Worm (Caenorhabditis elegans) whole organism, L4 larva: ENCODE results near the gene F55A4.7.

Experiments
- F37D6.2 ChIP-seq: sonication (generic microtip); optimal IDR thresholded peaks from 2 replicates; lab custom pipeline; 2016; ENCODE audit warnings: mild to moderate bottlenecking, missing genetic modification characterization, missing compliant biosample characterization
- Y48G9A.11 ChIP-seq: fragments of 200-800 bp; sonication (Bioruptor generic); IDR thresholded peaks from 2 replicates; pipeline ENCODE4 v1.3.6; 2022; ENCODE audit warnings: missing genetic modification reagents, missing genetic modification characterization, missing compliant biosample characterization
- aha-1 ChIP-seq: fragments of 150-350 bp; peaks from one replicate; lab custom pipeline; 2014; ENCODE audit warnings: missing biosample characterization, missing genetic modification characterization
- ceh-20 ChIP-seq: fragments of 200-800 bp; sonication (Bioruptor generic); IDR thresholded peaks from 2 replicates; pipeline ENCODE4 v1.3.6; 2022; ENCODE audit warnings: missing genetic modification reagents, missing genetic modification characterization, missing compliant biosample characterization
- ces-1 ChIP-seq: fragments of 150-350 bp; sonication (generic microtip); optimal IDR thresholded peaks from 4 replicates; lab custom pipeline; 2014; ENCODE audit warnings: missing biosample characterization, missing genetic modification reagents, missing genetic modification characterization
- daf-8 ChIP-seq: fragments of 200-800 bp; sonication (Bioruptor generic); IDR thresholded peaks from 2 replicates; pipeline ENCODE4 v1.3.6; 2022; ENCODE audit warnings: missing genetic modification characterization, missing compliant biosample characterization
- fkh-10 ChIP-seq: fragments of 150-350 bp; optimal IDR thresholded peaks from 2 replicates; lab custom pipeline; 2014; ENCODE audit warnings: missing biosample characterization, missing genetic modification reagents, missing genetic modification characterization
- fos-1 ChIP-seq: fragments of 150-350 bp; optimal IDR thresholded peaks from 2 replicates; lab custom pipeline; 2014; ENCODE audit warnings: missing biosample characterization, missing genetic modification characterization
- hmg-1.1 ChIP-seq: fragments of 200-800 bp; sonication (Bioruptor generic); IDR thresholded peaks from 2 replicates; pipeline ENCODE4 v1.3.6; 2022; ENCODE audit warnings: missing genetic modification reagents, missing genetic modification characterization, missing compliant biosample characterization
- jun-1 ChIP-seq: fragments of 150-350 bp; optimal IDR thresholded peaks from 2 replicates; lab custom pipeline; 2014; ENCODE audit warnings: missing biosample characterization, missing genetic modification reagents, missing genetic modification characterization
- lim-7 ChIP-seq: fragments of 200-800 bp; sonication (Bioruptor generic); IDR thresholded peaks from 2 replicates; pipeline ENCODE4 v1.3.6; 2022; ENCODE audit warnings: missing genetic modification characterization, missing compliant biosample characterization
- lin-1 ChIP-seq: fragments of 200-800 bp; sonication (Bioruptor generic); IDR thresholded peaks from 2 replicates; pipeline ENCODE4 v1.3.6; 2022; ENCODE audit warnings: missing genetic modification reagents, missing genetic modification characterization, missing compliant biosample characterization
- nhr-237 ChIP-seq: sonication (generic microtip); optimal IDR thresholded peaks from 2 replicates; lab custom pipeline; 2017; ENCODE audit warnings: missing biosample characterization, missing genetic modification characterization
- nhr-48 ChIP-seq: sonication (generic microtip); optimal IDR thresholded peaks from 2 replicates; lab custom pipeline; 2016; ENCODE audit warnings: mild to moderate bottlenecking, missing genetic modification characterization, missing compliant biosample characterization
- php-3 ChIP-seq: fragments of 200-800 bp; sonication (Bioruptor generic); IDR thresholded peaks from 2 replicates; pipeline ENCODE4 v1.3.6; 2022; ENCODE audit warnings: missing genetic modification reagents, missing genetic modification characterization, missing compliant biosample characterization
- rbr-2 ChIP-seq: sonication (generic microtip); optimal IDR thresholded peaks from 2 replicates; lab custom pipeline; 2016; ENCODE audit warnings: missing genotype, missing genetic modification characterization, missing compliant biosample characterization
- skn-1 ChIP-seq: fragments of 150-350 bp; optimal IDR thresholded peaks from 2 replicates; lab custom pipeline; 2014; ENCODE audit warnings: missing biosample characterization, missing genetic modification characterization
- spr-1 ChIP-seq: sonication (generic microtip); optimal IDR thresholded peaks from 2 replicates; lab custom pipeline; 2016; ENCODE audit warnings: mild to moderate bottlenecking, missing genetic modification characterization, missing compliant biosample characterization
- unc-39 ChIP-seq: sonication (generic microtip); optimal IDR thresholded peaks from 2 replicates; lab custom pipeline; 2017; ENCODE audit warnings: missing biosample characterization, missing genetic modification characterization
- zfp-2 ChIP-seq: sonication (generic microtip); optimal IDR thresholded peaks from 2 replicates; lab custom pipeline; 2016; ENCODE audit warnings: mild to moderate bottlenecking, missing genetic modification characterization, missing compliant biosample characterization

F55A4.7 gene

DNA sequence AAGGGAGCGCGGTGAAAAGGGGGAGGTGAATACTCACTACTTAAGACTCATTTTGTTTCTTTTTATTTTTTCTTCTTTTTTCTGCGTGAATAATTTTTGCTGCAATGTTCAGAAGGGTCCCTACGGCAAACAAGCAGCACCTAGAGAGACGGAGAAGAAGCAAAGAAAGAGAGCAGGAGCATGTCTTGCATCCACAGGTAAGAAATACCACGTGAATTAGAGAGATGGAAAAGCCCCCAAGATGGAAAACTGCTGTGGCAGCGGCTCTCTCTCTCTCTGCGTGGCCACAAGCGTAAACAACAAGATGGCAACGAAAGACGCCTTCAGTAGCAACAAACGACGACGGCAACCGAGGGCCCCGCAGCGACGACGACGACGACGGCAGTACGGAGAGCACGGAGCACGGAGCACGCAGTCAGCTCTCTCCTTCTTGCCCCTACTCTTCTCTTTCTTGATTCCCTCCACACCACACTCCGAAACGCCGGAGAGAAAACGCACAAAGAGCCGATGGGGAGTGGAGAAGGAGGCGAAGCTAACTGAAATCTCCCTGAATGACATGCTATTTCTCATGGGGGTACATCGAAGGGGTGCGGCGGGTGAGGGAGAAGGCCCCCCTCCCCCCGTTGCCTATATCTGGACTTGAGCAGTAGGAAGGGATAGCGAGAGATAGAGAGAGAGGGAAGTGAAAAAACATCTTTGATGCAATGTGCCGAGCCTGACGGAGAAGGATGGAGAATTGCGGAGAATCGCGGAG is 45.4 kb downstream of the F55A4.7 start (continued):
- TF ChIP-seq lim-7 (GFP tag; lab: Robert Waterston, UW) (no peak), aha-1 (tag; lab: Kevin White, UChicago) (peak; percentile 83), F37D6.2 (tag; lab: Kevin White, UChicago) (peak; percentile 82), ces-1 (GFP tag; lab: Kevin White, UChicago) (no peak), daf-8 (GFP tag; lab: Robert Waterston, UW) (no peak), fos-1 (tag; lab: Kevin White, UChicago) (no peak), fkh-10 (peak; percentile 49), ceh-20 (GFP tag; lab: Robert Waterston, UW) (peak; percentile 18; the same call in 1 of the 2 replicates), skn-1 (tag; lab: Kevin White, UChicago) (no peak), hmg-1.1 (GFP tag; lab: Robert Waterston, UW) (peak; percentile 85), unc-39 (tag; lab: Kevin White, UChicago) (no peak), nhr-237 (no peak), Y48G9A.11 (GFP tag; lab: Robert Waterston, UW) (no peak), spr-1 (peak; percentile 6), nhr-48 (tag; lab: Kevin White, UChicago) (peak; percentile 37)

DNA sequence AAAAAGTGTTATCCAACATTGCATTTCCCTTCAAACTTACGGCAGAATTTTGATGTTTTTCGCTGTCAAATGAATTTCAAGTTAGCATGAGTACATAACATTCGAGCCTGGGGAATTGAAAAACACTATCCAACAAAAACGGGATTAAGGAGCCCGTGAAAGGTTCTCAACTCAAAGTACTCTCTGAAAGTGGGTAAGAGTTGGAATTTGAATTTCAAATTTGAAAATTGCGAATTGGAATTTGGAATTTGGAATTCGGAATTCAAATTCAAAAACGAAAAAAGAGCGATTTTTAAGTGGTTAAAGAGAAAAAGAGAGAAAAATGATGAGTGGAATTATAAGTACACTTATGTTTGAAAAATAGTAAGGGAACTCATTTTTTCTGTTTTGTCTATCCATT is 47.0 kb downstream of the F55A4.7 start, which contains the start of the genes C09E10.3 and dgk-1:
Gene C09E10.3, minus strand, starts transcription at position 101 of the 400 bp plus-strand sequence.
Gene dgk-1, minus strand, starts transcription at position 183 of the 400 bp plus-strand sequence.
- TF ChIP-seq zfp-2 (tag; lab: Kevin White, UChicago) (no peak), php-3 (GFP tag; lab: Robert Waterston, UW) (no peak), rbr-2 (tag; lab: Kevin White, UChicago) (no peak), jun-1 (no peak), lin-1 (no peak)
